Fruit fly (Drosophila melanogaster) whole organism, embryonic: ENCODE data around the gene lwr.
A peak's percentile ranks its signal among the peaks of the same experiment; 100 is the strongest.

Experiments
- CG11398 ChIP-seq: fragments of 200-800 bp; sonication (Bioruptor generic); optimal IDR thresholded peaks from 2 replicates; lab custom pipeline; 2016; ENCODE audit warnings: missing biosample characterization, missing genetic modification characterization
- CG13424 ChIP-seq: fragments of 200-800 bp; sonication (Bioruptor generic); optimal IDR thresholded peaks from 2 replicates; lab custom pipeline; 2019; ENCODE audit warnings: missing biosample characterization, mild to moderate bottlenecking, missing genetic modification characterization, moderate library complexity
- CG15479 ChIP-seq: fragments of 200-800 bp; sonication (Bioruptor generic); optimal IDR thresholded peaks from 3 replicates; lab custom pipeline; 2019; ENCODE audit warnings: missing biosample characterization, mild to moderate bottlenecking, missing genetic modification characterization, moderate library complexity
- CG18599 ChIP-seq: fragments of 200-800 bp; sonication (Bioruptor generic); optimal IDR thresholded peaks from 3 replicates; lab custom pipeline; 2017; ENCODE audit warnings: missing biosample characterization, missing genetic modification characterization, mild to moderate bottlenecking, moderate library complexity, missing genetic modification reagents
- CG31224 ChIP-seq: fragments of 200-800 bp; sonication (Bioruptor generic); IDR thresholded peaks from 2 replicates; pipeline ENCODE4 v1.3.6; 2022; ENCODE audit warnings: missing biosample characterization, missing genetic modification characterization
- CG32772 ChIP-seq: fragments of 200-800 bp; sonication (Bioruptor generic); IDR thresholded peaks from 2 replicates; pipeline ENCODE4 v1.3.6; 2022; ENCODE audit warnings: missing biosample characterization, missing genetic modification characterization
- CG34376 ChIP-seq: fragments of 200-800 bp; sonication (Bioruptor generic); optimal IDR thresholded peaks from 2 replicates; lab custom pipeline; 2018; ENCODE audit warnings: missing biosample characterization, mild to moderate bottlenecking, missing genetic modification characterization
- CG4360 ChIP-seq: fragments of 200-800 bp; sonication (Bioruptor generic); IDR thresholded peaks from 2 replicates; pipeline ENCODE4 v1.3.6; 2022; ENCODE audit warnings: missing biosample characterization, missing genetic modification characterization
- CG4820 ChIP-seq: fragments of 200-800 bp; sonication (Bioruptor generic); optimal IDR thresholded peaks from 3 replicates; lab custom pipeline; 2016; ENCODE audit warnings: missing biosample characterization, missing genetic modification characterization
- CG7839 ChIP-seq: fragments of 200-800 bp; sonication (Bioruptor generic); optimal IDR thresholded peaks from 3 replicates; lab custom pipeline; 2018; ENCODE audit warnings: missing biosample characterization, mild to moderate bottlenecking, missing genetic modification characterization, moderate library complexity
- CkIIα-i1 ChIP-seq: fragments of 200-800 bp; sonication (Bioruptor generic); IDR thresholded peaks from 2 replicates; pipeline ENCODE4 v1.3.6; 2022; ENCODE audit warnings: missing biosample characterization, missing genetic modification characterization
- Doc2 ChIP-seq: fragments of 200-800 bp; sonication (Bioruptor generic); IDR thresholded peaks from 2 replicates; pipeline ENCODE4 v1.3.6; 2022; ENCODE audit warnings: missing biosample characterization, missing genetic modification characterization
- GATAe ChIP-seq: fragments of 200-800 bp; sonication (Bioruptor generic); conservative IDR thresholded peaks from 2 replicates; pipeline ENCODE4 v1.3.6; 2022; ENCODE audit warnings: missing biosample characterization, missing genetic modification characterization
- HLH4C ChIP-seq: fragments of 200-800 bp; sonication (Bioruptor generic); IDR thresholded peaks from 3 replicates; pipeline ENCODE4 v1.3.6; 2022; ENCODE audit warnings: missing biosample characterization, missing genetic modification characterization; ENCODE audit not compliant: partially characterized antibody
- Hey ChIP-seq: fragments of 200-800 bp; sonication (Bioruptor generic); optimal IDR thresholded peaks from 3 replicates; lab custom pipeline; 2018; ENCODE audit warnings: missing biosample characterization, mild to moderate bottlenecking, missing genetic modification characterization
- Med ChIP-seq: fragments of 200-800 bp; sonication (Bioruptor generic); peaks from one replicate; lab custom pipeline; 2016; ENCODE audit warnings: missing biosample characterization, missing genetic modification characterization, mild to moderate bottlenecking, inconsistent platforms, moderate library complexity
- Rx ChIP-seq: fragments of 200-800 bp; sonication (Bioruptor generic); IDR thresholded peaks from 2 replicates; pipeline ENCODE4 v1.3.6; 2022; ENCODE audit warnings: missing biosample characterization, missing genetic modification characterization
- Trl ChIP-seq, 3 experiments: fragments of >200 bp in 2 of 3; fragments of 200-800 bp in 1 of 3; sonication (Bioruptor generic) in 1 of 3; optimal IDR thresholded peaks; 2 replicates in 1 of 3; 3 replicates in 2 of 3; lab custom pipeline; 2016 to 2017; ENCODE audit warnings: missing biosample characterization in 1 of 3, missing genetic modification characterization in 1 of 3
- Vsx1 ChIP-seq: fragments of 200-800 bp; sonication (Bioruptor generic); optimal IDR thresholded peaks from 2 replicates; lab custom pipeline; 2017; ENCODE audit warnings: missing biosample characterization, mild to moderate bottlenecking, missing genetic modification characterization, missing genetic modification reagents
- ap ChIP-seq: fragments of 200-800 bp; sonication (Bioruptor generic); IDR thresholded peaks from 2 replicates; pipeline ENCODE4 v1.3.6; 2022; ENCODE audit warnings: missing biosample characterization, missing genetic modification characterization
- ato ChIP-seq: fragments of 200-800 bp; sonication (Bioruptor generic); IDR thresholded peaks from 2 replicates; pipeline ENCODE4 v1.3.6; 2022; ENCODE audit warnings: missing biosample characterization, missing genetic modification characterization; ENCODE audit not compliant: partially characterized antibody
- chinmo ChIP-seq: fragments of 200-800 bp; sonication (Bioruptor generic); IDR thresholded peaks from 4 replicates; pipeline ENCODE4 v1.3.6; 2022; ENCODE audit warnings: missing biosample characterization, missing genetic modification characterization; ENCODE audit not compliant: partially characterized antibody
- chn ChIP-seq: fragments of 200-800 bp; sonication (Bioruptor generic); optimal IDR thresholded peaks from 2 replicates; lab custom pipeline; 2016; ENCODE audit warnings: missing biosample characterization, missing genetic modification characterization
- crol ChIP-seq: fragments of 200-800 bp; sonication (Bioruptor generic); IDR thresholded peaks from 2 replicates; pipeline ENCODE4 v1.3.6; 2022; ENCODE audit warnings: missing biosample characterization, missing genetic modification characterization
- dati ChIP-seq: fragments of 200-800 bp; sonication (Bioruptor generic); IDR thresholded peaks from 2 replicates; pipeline ENCODE4 v1.3.6; 2022; ENCODE audit warnings: missing biosample characterization, missing genetic modification characterization
- dysf ChIP-seq: fragments of 200-800 bp; sonication (Bioruptor generic); IDR thresholded peaks from 3 replicates; pipeline ENCODE4 v1.3.6; 2022; ENCODE audit warnings: missing biosample characterization, missing genetic modification characterization
- eve ChIP-seq, 2 experiments: fragments of >200 bp; optimal IDR thresholded peaks; 2 replicates each; lab custom pipeline; 2017; ENCODE audit warnings: missing biosample characterization in 2 of 2, missing genetic modification characterization in 2 of 2
- exex ChIP-seq: fragments of 200-800 bp; sonication (Bioruptor generic); optimal IDR thresholded peaks from 4 replicates; lab custom pipeline; 2018; ENCODE audit warnings: missing biosample characterization, mild to moderate bottlenecking, missing genetic modification characterization, moderate library complexity
- ftz-f1 ChIP-seq: fragments of 200-800 bp; sonication (Bioruptor generic); optimal IDR thresholded peaks from 2 replicates; lab custom pipeline; 2016; ENCODE audit warnings: missing biosample characterization, missing genetic modification characterization
- gce ChIP-seq: fragments of 200-800 bp; sonication (Bioruptor generic); IDR thresholded peaks from 3 replicates; pipeline ENCODE4 v1.3.6; 2022; ENCODE audit warnings: missing biosample characterization, missing genetic modification characterization
- grn ChIP-seq: fragments of 200-800 bp; sonication (Bioruptor generic); optimal IDR thresholded peaks from 3 replicates; lab custom pipeline; 2017; ENCODE audit warnings: missing biosample characterization, missing genetic modification characterization
- lmd ChIP-seq: fragments of 200-800 bp; sonication (Bioruptor generic); IDR thresholded peaks from 2 replicates; pipeline ENCODE4 v1.3.6; 2022; ENCODE audit warnings: missing biosample characterization, missing genetic modification characterization
- mirr ChIP-seq: fragments of 200-800 bp; sonication (Bioruptor generic); optimal IDR thresholded peaks from 3 replicates; lab custom pipeline; 2018; ENCODE audit warnings: missing biosample characterization, mild to moderate bottlenecking, missing genetic modification characterization
- prd ChIP-seq, 3 experiments: fragments of >200 bp in 2 of 3; fragments of 200-800 bp in 1 of 3; sonication (Bioruptor generic) in 1 of 3; optimal IDR thresholded peaks in 2 of 3; IDR thresholded peaks in 1 of 3; 2 replicates in 2 of 3; 3 replicates in 1 of 3; pipeline versions ENCODE4 v1.3.6 to Lab custom; 2017 to 2022; ENCODE audit warnings: missing biosample characterization in 1 of 3, missing genetic modification characterization in 1 of 3
- scrt ChIP-seq: fragments of 200-800 bp; sonication (Bioruptor generic); optimal IDR thresholded peaks from 2 replicates; lab custom pipeline; 2018; ENCODE audit warnings: missing biosample characterization, mild to moderate bottlenecking, missing genetic modification characterization, moderate library complexity
- sd ChIP-seq: fragments of 200-800 bp; sonication (Bioruptor generic); optimal IDR thresholded peaks from 3 replicates; lab custom pipeline; 2018; ENCODE audit warnings: missing biosample characterization, mild to moderate bottlenecking, missing genetic modification characterization, moderate library complexity
- sens ChIP-seq: fragments of 200-800 bp; sonication (Bioruptor generic); peaks from one replicate; lab custom pipeline; 2016; ENCODE audit warnings: missing biosample characterization, missing genetic modification characterization
- sens-2 ChIP-seq: fragments of 200-800 bp; sonication (Bioruptor generic); IDR thresholded peaks from 2 replicates; pipeline ENCODE4 v1.3.6; 2022; ENCODE audit warnings: missing biosample characterization, missing genetic modification characterization
- sisA ChIP-seq: fragments of 200-800 bp; sonication (Bioruptor generic); IDR thresholded peaks from 2 replicates; pipeline ENCODE4 v1.3.6; 2022; ENCODE audit warnings: missing biosample characterization, missing genetic modification characterization
- slbo ChIP-seq: fragments of 200-800 bp; sonication (Bioruptor generic); IDR thresholded peaks from 2 replicates; pipeline ENCODE4 v1.3.6; 2022; ENCODE audit warnings: missing biosample characterization, missing genetic modification characterization
- ssp ChIP-seq: fragments of 200-800 bp; sonication (Bioruptor generic); IDR thresholded peaks from 2 replicates; pipeline ENCODE4 v1.3.6; 2022; ENCODE audit warnings: missing biosample characterization, missing genetic modification characterization
- stwl ChIP-seq: fragments of 200-800 bp; sonication (Bioruptor generic); optimal IDR thresholded peaks from 3 replicates; lab custom pipeline; 2018; ENCODE audit warnings: missing biosample characterization, mild to moderate bottlenecking, missing genetic modification characterization, moderate library complexity
- sug ChIP-seq: fragments of 200-800 bp; optimal IDR thresholded peaks from 2 replicates; lab custom pipeline; 2019; ENCODE audit warnings: missing biosample characterization, mild to moderate bottlenecking, missing genetic modification characterization, moderate library complexity
- ttk ChIP-seq: fragments of 200-800 bp; sonication (Bioruptor generic); IDR thresholded peaks from 2 replicates; pipeline ENCODE4 v2.1.2; 2022; ENCODE audit warnings: missing biosample characterization, missing genetic modification characterization
- unc-4 ChIP-seq: fragments of 200-800 bp; sonication (Bioruptor generic); IDR thresholded peaks from 2 replicates; pipeline ENCODE4 v1.3.6; 2022; ENCODE audit warnings: missing biosample characterization, missing genetic modification characterization; ENCODE audit not compliant: partially characterized antibody
- vnd ChIP-seq: fragments of 200-800 bp; sonication (Bioruptor generic); IDR thresholded peaks from 3 replicates; pipeline ENCODE4 v1.3.6; 2022; ENCODE audit warnings: missing biosample characterization, missing genetic modification characterization; ENCODE audit not compliant: partially characterized antibody

The lwr gene

DNA sequence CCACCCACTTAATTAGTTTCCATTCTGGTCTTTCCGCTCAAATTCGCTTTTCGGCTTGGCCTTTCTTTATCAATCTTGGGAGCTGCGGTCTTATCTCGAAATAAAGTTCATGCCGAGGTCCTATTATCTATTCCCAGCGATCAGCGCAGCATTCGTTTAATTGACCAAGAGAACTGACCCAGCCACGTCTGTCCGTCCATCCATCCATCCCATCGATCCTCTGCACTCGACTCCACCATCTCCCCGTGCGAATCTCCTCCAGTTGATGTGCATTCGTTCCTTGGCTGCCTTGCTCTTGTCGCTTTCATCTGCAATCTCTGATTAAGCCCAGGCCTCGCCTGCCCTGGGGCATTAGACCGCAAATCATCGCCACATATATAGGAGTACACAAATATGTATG is 45.5 kb downstream of the lwr start:
- no peak for TF ChIP-seq chinmo (GFP tag; lab: Robert Waterston, UW)
- TF ChIP-seq CG4820 (GFP tag; lab: Kevin White, UChicago): no peak
- no peak for TF ChIP-seq CG31224 (GFP tag; lab: Robert Waterston, UW)
- TF ChIP-seq ttk (GFP tag; lab: Robert Waterston, UW): no peak
- no peak for TF ChIP-seq CkIIα-i1 (GFP tag; lab: Robert Waterston, UW)
- no peak for TF ChIP-seq prd (optimal IDR thresholded peaks at IDR 0.05; lab: Kevin White, UChicago)
- TF ChIP-seq prd (GFP tag; IDR thresholded peaks at IDR 0.05; lab: Robert Waterston, UW): no peak
- TF ChIP-seq CG32772 (GFP tag; lab: Robert Waterston, UW): no peak
- TF ChIP-seq lmd: no peak
- TF ChIP-seq Vsx1 (GFP tag; lab: Kevin White, UChicago): no peak
- TF ChIP-seq unc-4 (GFP tag; lab: Robert Waterston, UW): no peak
- TF ChIP-seq slbo (GFP tag; lab: Robert Waterston, UW): no peak
- TF ChIP-seq HLH4C (GFP tag; lab: Robert Waterston, UW): no peak
- no peak for TF ChIP-seq dysf
- no peak for TF ChIP-seq scrt (GFP tag; lab: Kevin White, UChicago)
- no peak for TF ChIP-seq dati
- no peak for TF ChIP-seq gce
- no peak for TF ChIP-seq ap
- no peak for TF ChIP-seq ato (GFP tag; lab: Robert Waterston, UW)
- no peak for TF ChIP-seq CG13424

DNA sequence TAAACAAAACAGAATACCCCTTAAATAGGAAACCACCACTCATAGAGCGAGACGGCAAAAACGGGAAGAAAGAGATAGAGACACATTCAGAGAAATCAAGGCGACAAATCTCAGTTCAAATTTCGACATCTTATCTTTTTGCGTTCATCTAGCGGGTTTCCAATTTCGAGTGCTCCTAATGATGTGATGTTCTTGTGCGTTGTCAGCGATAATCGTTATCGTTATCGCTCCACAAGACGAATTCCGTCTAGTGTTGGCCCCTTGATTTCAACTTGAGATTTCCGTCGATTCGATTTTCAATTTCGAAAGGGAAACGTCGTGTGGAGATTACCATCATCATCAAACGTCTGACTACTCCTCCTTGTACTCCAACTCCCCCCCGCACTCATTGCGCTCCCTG is 45.9 kb downstream of the lwr start:
- peak; percentile 92 for TF ChIP-seq exex
- peak; percentile 72 for TF ChIP-seq mirr (GFP tag; lab: Kevin White, UChicago)
- TF ChIP-seq grn (GFP tag; lab: Kevin White, UChicago): peak; percentile 97
- TF ChIP-seq crol (GFP tag; lab: Robert Waterston, UW): peak; percentile 52; the same call in 1 of the 2 replicates
- peak; percentile 29 for TF ChIP-seq sens
- TF ChIP-seq CG15479 (GFP tag; lab: Kevin White, UChicago): peak; percentile 16
- peak; percentile 61 for TF ChIP-seq sd (tag; lab: Kevin White, UChicago)
- no peak for TF ChIP-seq ssp (GFP tag; lab: Robert Waterston, UW)
- peak in 1 of 2 experiments; percentile 64 for TF ChIP-seq eve (GFP tag; optimal IDR thresholded peaks at IDR 0.05; lab: Kevin White, UChicago)
- no peak for TF ChIP-seq Hey (tag; lab: Kevin White, UChicago)
- no peak for TF ChIP-seq sisA
- TF ChIP-seq Doc2 (GFP tag; lab: Robert Waterston, UW): no peak
- peak; percentile 66 for TF ChIP-seq CG18599
- peak; percentile 51; the same call in 1 of the 3 replicates for TF ChIP-seq vnd (GFP tag; lab: Robert Waterston, UW)
- TF ChIP-seq stwl (tag; lab: Kevin White, UChicago): peak; percentile 50
- TF ChIP-seq, all 482 proteins: peak for 11

DNA sequence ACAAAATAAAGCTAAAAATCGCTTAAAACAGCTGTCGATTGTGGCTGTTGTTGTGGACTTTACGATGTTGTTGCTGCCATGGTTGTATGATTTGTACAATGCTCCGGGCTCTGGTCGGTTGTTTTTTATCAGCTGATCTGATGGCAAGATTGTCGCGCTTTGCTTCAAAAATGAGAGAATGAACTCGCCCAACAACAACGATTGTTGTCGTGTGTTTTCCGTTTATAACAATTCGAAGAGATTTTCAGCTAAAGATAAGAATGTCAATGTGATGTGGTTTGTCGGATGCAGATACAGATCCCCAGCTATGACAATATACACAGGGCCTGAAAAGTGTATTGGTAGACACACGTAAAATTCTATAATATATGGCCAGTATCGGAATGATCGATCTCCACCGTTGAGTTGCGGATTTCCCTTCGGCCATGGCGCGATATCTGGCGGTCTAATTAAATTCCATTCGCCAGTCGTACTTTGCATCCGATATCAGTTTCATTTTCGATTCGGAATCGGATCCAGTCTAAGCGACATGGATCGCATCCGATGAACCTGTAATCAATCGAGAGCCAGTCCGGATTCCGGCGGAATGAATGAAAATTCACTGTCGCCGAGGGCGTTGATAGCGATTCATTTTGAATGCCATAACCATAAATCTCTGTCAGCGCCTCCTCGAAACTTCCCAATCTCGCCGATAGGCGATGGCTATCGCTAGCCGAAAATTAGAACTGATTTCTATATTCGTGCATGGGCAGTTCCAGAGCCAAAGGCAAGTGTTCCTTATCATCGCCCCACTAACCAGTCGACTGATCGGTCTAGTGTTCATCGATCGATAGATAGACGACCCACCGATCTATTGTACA is 46.8 kb downstream of the lwr start:
- peak; percentile 71 for TF ChIP-seq sug
- TF ChIP-seq Med (GFP tag; lab: Kevin White, UChicago): peak; percentile 29
- no peak for TF ChIP-seq CG7839
- TF ChIP-seq eve (GFP tag; optimal IDR thresholded peaks at IDR 0.05; lab: Kevin White, UChicago): peak in 1 of 2 experiments; percentile 47
- TF ChIP-seq chinmo (GFP tag; lab: Robert Waterston, UW): peak; percentile 51; the same call in 1 of the 4 replicates
- TF ChIP-seq Rx: no peak
- peak; percentile 100 for TF ChIP-seq grn (GFP tag; lab: Kevin White, UChicago)
- peak; percentile 51; the same call in 1 of the 2 replicates for TF ChIP-seq CG4360
- peak; percentile 81 for TF ChIP-seq CG34376 (GFP tag; lab: Kevin White, UChicago)
- peak; percentile 57; the same call in 1 of the 2 replicates for TF ChIP-seq GATAe (GFP tag; lab: Robert Waterston, UW)
- TF ChIP-seq Trl (optimal IDR thresholded peaks at IDR 0.05; lab: Kevin White, UChicago): no peak
- no peak for TF ChIP-seq Trl (GFP tag; optimal IDR thresholded peaks at IDR 0.05; lab: Kevin White, UChicago)
- TF ChIP-seq chn (GFP tag; lab: Kevin White, UChicago): no peak
- TF ChIP-seq ftz-f1: peak; percentile 17
- TF ChIP-seq sens-2 (GFP tag; lab: Robert Waterston, UW): peak; percentile 85
- TF ChIP-seq CG11398 (GFP tag; lab: Kevin White, UChicago): no peak
